Worm (Caenorhabditis elegans) whole organism, midembryonic: Measurements from ENCODE around the gene patr-1.

Source experiments
- T22C8.4 ChIP-seq: fragments of 200-800 bp; sonication (Bioruptor generic); IDR thresholded peaks from 2 replicates; pipeline ENCODE4 v1.3.6; 2022; ENCODE audit warnings: missing genetic modification characterization, missing compliant biosample characterization
- cog-1 ChIP-seq: sonication (generic microtip); optimal IDR thresholded peaks from 2 replicates; lab custom pipeline; 2016; ENCODE audit warnings: missing genetic modification characterization, missing compliant biosample characterization
- flt-1 ChIP-seq: fragments of 200-800 bp; sonication (Bioruptor generic); IDR thresholded peaks from 2 replicates; pipeline ENCODE4 v1.3.6; 2022; ENCODE audit warnings: missing genetic modification characterization, missing compliant biosample characterization
- klf-2 ChIP-seq: fragments of 200-800 bp; sonication (Bioruptor generic); conservative IDR thresholded peaks from 2 replicates; pipeline ENCODE4 v1.3.6; 2022; ENCODE audit warnings: missing genetic modification reagents, missing genetic modification characterization, missing compliant biosample characterization
- ref-1 ChIP-seq: fragments of 200-800 bp; sonication (Bioruptor generic); conservative IDR thresholded peaks from 2 replicates; pipeline ENCODE4 v1.3.6; 2022; ENCODE audit warnings: missing genetic modification reagents, missing genetic modification characterization, missing compliant biosample characterization
- tab-1 ChIP-seq: fragments of 200-800 bp; sonication (Bioruptor generic); IDR thresholded peaks from 2 replicates; pipeline ENCODE4 v1.3.6; 2022; ENCODE audit warnings: missing genetic modification characterization, missing compliant biosample characterization

DNA sequence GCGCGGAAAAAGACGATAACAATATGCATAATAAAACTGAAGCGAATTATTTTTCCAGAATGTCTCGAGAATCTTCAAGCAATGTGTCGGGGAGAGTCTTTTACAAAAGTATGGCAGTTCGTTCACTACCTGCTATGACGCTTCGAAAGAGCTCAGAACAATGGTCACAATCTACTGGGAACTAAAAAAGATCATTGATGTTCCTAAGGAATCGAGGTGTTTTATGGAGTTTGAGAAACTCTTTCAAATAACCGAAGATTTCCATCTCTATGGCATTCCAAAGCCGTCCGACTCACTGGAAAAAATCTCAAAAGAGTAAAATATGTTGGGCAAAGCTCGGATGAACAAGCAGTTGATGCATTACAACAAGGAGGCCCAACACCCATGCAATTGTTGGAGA, 5.4 kb downstream of the patr-1 start, which contains the start of gene F44E5.15:
- TF ChIP-seq tab-1 (GFP tag; lab: Robert Waterston, UW) = no peak
- TF ChIP-seq cog-1 (tag; lab: Kevin White, UChicago) = no peak
- TF ChIP-seq ref-1 (GFP tag; lab: Robert Waterston, UW) = no peak
- no peak for TF ChIP-seq klf-2 (GFP tag; lab: Robert Waterston, UW)
- no peak for TF ChIP-seq flt-1 (GFP tag; lab: Robert Waterston, UW)
- no peak for TF ChIP-seq T22C8.4 (GFP tag; lab: Robert Waterston, UW)
